Fruit fly (Drosophila melanogaster): ENCODE measurements around the gene Ir8a.

Gene Ir8a

dm6 chrX:9201866-9202681 lies 34.3 kb downstream of the Ir8a start (continued):
- TF ChIP-seq CG18262 (tag; optimal IDR thresholded peaks at IDR 0.05) (peak; percentile 64), CG1603 (tag; optimal IDR thresholded peaks at IDR 0.05) (peak; percentile 17), unc-4 (GFP tag; IDR thresholded peaks at IDR 0.05; ENCODE audit: partially characterized antibody) (no peak), CG2712 (tag; optimal IDR thresholded peaks at IDR 0.05) (peak; percentile 49), Doc3 (GFP tag; IDR thresholded peaks at IDR 0.05; ENCODE audit: partially characterized antibody) (no peak), CG3163 (GFP tag; optimal IDR thresholded peaks at IDR 0.05) (no peak), az2 (GFP tag; optimal IDR thresholded peaks at IDR 0.05) (no peak), vfl (GFP tag; optimal IDR thresholded peaks at IDR 0.05) (no peak), nerfin-1 (tag; optimal IDR thresholded peaks at IDR 0.05) (peak; percentile 6), CG14050 (GFP tag; IDR thresholded peaks at IDR 0.05) (peak; percentile 66), eve (GFP tag; optimal IDR thresholded peaks at IDR 0.05) (no peak), CG15601 (tag; optimal IDR thresholded peaks at IDR 0.05) (peak; percentile 96), CG4854 (GFP tag; optimal IDR thresholded peaks at IDR 0.05) (no peak), odd (GFP tag; optimal IDR thresholded peaks at IDR 0.05) (peak; percentile 58), maf-S (GFP tag; optimal IDR thresholded peaks at IDR 0.05) (peak; percentile 25), CG12155 (GFP tag; optimal IDR thresholded peaks at IDR 0.05) (peak; percentile 19), Elba2 (GFP tag; optimal IDR thresholded peaks at IDR 0.05) (no peak), CG7372 (GFP tag; IDR thresholded peaks at IDR 0.05) (peak; percentile 85), gsb (GFP tag; IDR thresholded peaks at IDR 0.05) (peak; percentile 83), disco-r (GFP tag; optimal IDR thresholded peaks at IDR 0.05) (no peak), CG9876 (GFP tag; optimal IDR thresholded peaks at IDR 0.05) (no peak), CG2889 (GFP tag; IDR thresholded peaks at IDR 0.05) (peak; percentile 69; the same call in 2 of the 3 replicates), Lpt (GFP tag; optimal IDR thresholded peaks at IDR 0.05) (no peak), bsh (GFP tag; optimal IDR thresholded peaks at IDR 0.05) (peak in 1 of 2 experiments; percentile 39), btn (GFP tag; optimal IDR thresholded peaks at IDR 0.05) (no peak), zen2 (GFP tag; IDR thresholded peaks at IDR 0.05; ENCODE audit: partially characterized antibody) (no peak), sug (tag; optimal IDR thresholded peaks at IDR 0.05) (peak; percentile 54), tgo (GFP tag; IDR thresholded peaks at IDR 0.05) (peak; percentile 82; the same call in 2 of the 3 replicates), inv (GFP tag; IDR thresholded peaks at IDR 0.05; ENCODE audit: partially characterized antibody) (no peak), sqz (GFP tag; optimal IDR thresholded peaks at IDR 0.05) (no peak), CG11398 (GFP tag; optimal IDR thresholded peaks at IDR 0.05) (no peak), CG17359 (tag; optimal IDR thresholded peaks at IDR 0.05) (peak; percentile 60), CG15073 (GFP tag; optimal IDR thresholded peaks at IDR 0.05) (no peak), onecut (GFP tag; IDR thresholded peaks at IDR 0.05) (peak; percentile 47; the same call in 1 of the 2 replicates), pita (GFP tag; optimal IDR thresholded peaks at IDR 0.05) (no peak), Hand (GFP tag; optimal IDR thresholded peaks at IDR 0.05) (peak; percentile 72), CG1233 (GFP tag; optimal IDR thresholded peaks at IDR 0.05) (peak; percentile 58), hth (optimal IDR thresholded peaks at IDR 0.05) (no peak), pnt (GFP tag; optimal IDR thresholded peaks at IDR 0.05) (no peak), BEAF-32 (GFP tag; optimal IDR thresholded peaks at IDR 0.05) (no peak), sc (optimal IDR thresholded peaks at IDR 0.05) (no peak), sc (GFP tag; optimal IDR thresholded peaks at IDR 0.05) (no peak), dmrt11E (tag; optimal IDR thresholded peaks at IDR 0.05) (peak; percentile 24), CG17612 (GFP tag; IDR thresholded peaks at IDR 0.05) (0 out of 2 replicates have a peak, but pooled peaks have one; percentile 49), NC2α (GFP tag; optimal IDR thresholded peaks at IDR 0.05) (no peak), CG11696 (GFP tag; IDR thresholded peaks at IDR 0.05) (peak; percentile 72), CG3847 (GFP tag; IDR thresholded peaks at IDR 0.05) (peak; percentile 90), al (GFP tag; IDR thresholded peaks at IDR 0.05) (peak; percentile 92), CHES-1-like (GFP tag; optimal IDR thresholded peaks at IDR 0.05) (no peak), salm (tag; optimal IDR thresholded peaks at IDR 0.05) (peak; percentile 10)
